Fruit fly (Drosophila melanogaster) whole organism, embryonic: ENCODE results near the gene red.

ENCODE experiments used
- B-H1 ChIP-seq: fragments of 200-800 bp; sonication (Bioruptor generic); IDR thresholded peaks from 3 replicates; pipeline ENCODE4 v1.3.6; 2022; ENCODE audit warnings: missing biosample characterization, missing genetic modification characterization
- CG1024 ChIP-seq: fragments of 200-800 bp; sonication (Bioruptor generic); IDR thresholded peaks from 2 replicates; pipeline ENCODE4 v1.3.6; 2022; ENCODE audit warnings: missing biosample characterization, missing genetic modification characterization
- CG10431 ChIP-seq: fragments of 200-800 bp; sonication (Bioruptor generic); optimal IDR thresholded peaks from 3 replicates; lab custom pipeline; 2018; ENCODE audit warnings: missing biosample characterization, mild to moderate bottlenecking, missing genetic modification characterization
- CG11456 ChIP-seq: fragments of 200-800 bp; sonication (Bioruptor generic); IDR thresholded peaks from 3 replicates; pipeline ENCODE4 v1.3.6; 2022; ENCODE audit warnings: missing biosample characterization, missing genetic modification characterization
- CG13624 ChIP-seq: fragments of 200-800 bp; sonication (Bioruptor generic); optimal IDR thresholded peaks from 2 replicates; lab custom pipeline; 2016; ENCODE audit warnings: missing biosample characterization, missing genetic modification characterization
- CG17385 ChIP-seq: fragments of 200-800 bp; sonication (Bioruptor generic); optimal IDR thresholded peaks from 3 replicates; lab custom pipeline; 2018; ENCODE audit warnings: missing biosample characterization, mild to moderate bottlenecking, missing genetic modification characterization
- CG17829 ChIP-seq: fragments of 200-800 bp; optimal IDR thresholded peaks from 2 replicates; lab custom pipeline; 2019; ENCODE audit warnings: missing biosample characterization, mild to moderate bottlenecking, missing genetic modification characterization, moderate library complexity
- CG2120 ChIP-seq: fragments of 200-800 bp; sonication (Bioruptor generic); optimal IDR thresholded peaks from 3 replicates; lab custom pipeline; 2016; ENCODE audit warnings: missing biosample characterization, missing genetic modification characterization
- CG2199 ChIP-seq: fragments of 200-800 bp; sonication (Bioruptor generic); IDR thresholded peaks from 3 replicates; pipeline ENCODE4 v1.3.6; 2022; ENCODE audit warnings: missing biosample characterization, missing genetic modification characterization
- CG30403 ChIP-seq: fragments of 200-800 bp; sonication (Bioruptor generic); optimal IDR thresholded peaks from 3 replicates; lab custom pipeline; 2016; ENCODE audit warnings: missing biosample characterization, missing genetic modification characterization
- CG31388 ChIP-seq: fragments of 200-800 bp; sonication (Bioruptor generic); optimal IDR thresholded peaks from 2 replicates; lab custom pipeline; 2016; ENCODE audit warnings: missing biosample characterization, missing genetic modification characterization
- CG34376 ChIP-seq: fragments of 200-800 bp; sonication (Bioruptor generic); optimal IDR thresholded peaks from 2 replicates; lab custom pipeline; 2018; ENCODE audit warnings: missing biosample characterization, mild to moderate bottlenecking, missing genetic modification characterization
- CG34422 ChIP-seq: fragments of 200-800 bp; sonication (Bioruptor generic); IDR thresholded peaks from 3 replicates; pipeline ENCODE4 v1.3.6; 2022; ENCODE audit warnings: missing biosample characterization, missing genetic modification characterization
- CG3995 ChIP-seq: fragments of 200-800 bp; sonication (Bioruptor generic); optimal IDR thresholded peaks from 3 replicates; lab custom pipeline; 2016; ENCODE audit warnings: missing biosample characterization, missing genetic modification characterization
- CG6791 ChIP-seq: fragments of 200-800 bp; sonication (Bioruptor generic); IDR thresholded peaks from 3 replicates; pipeline ENCODE4 v1.3.6; 2022; ENCODE audit warnings: missing biosample characterization, missing genetic modification characterization; ENCODE audit not compliant: partially characterized antibody
- CG7372 ChIP-seq: fragments of 200-800 bp; sonication (Bioruptor generic); IDR thresholded peaks from 2 replicates; pipeline ENCODE4 v1.3.6; 2022; ENCODE audit warnings: missing biosample characterization, missing genetic modification characterization
- CG7963 ChIP-seq: fragments of 200-800 bp; sonication (Bioruptor generic); IDR thresholded peaks from 3 replicates; pipeline ENCODE4 v1.3.6; 2022; ENCODE audit warnings: missing biosample characterization, missing genetic modification characterization; ENCODE audit not compliant: partially characterized antibody
- CG8290 ChIP-seq, 3 experiments: fragments of 200-800 bp; sonication (Bioruptor generic); optimal IDR thresholded peaks; 2 replicates each; lab custom pipeline; 2016 to 2019; ENCODE audit warnings: missing biosample characterization in 3 of 3, missing genetic modification characterization in 3 of 3, mild to moderate bottlenecking in 2 of 3, moderate library complexity in 1 of 3
- Dbx ChIP-seq: fragments of 200-800 bp; sonication (Bioruptor generic); IDR thresholded peaks from 3 replicates; pipeline ENCODE4 v1.3.6; 2022; ENCODE audit warnings: missing biosample characterization, missing genetic modification characterization
- HLH4C ChIP-seq: fragments of 200-800 bp; sonication (Bioruptor generic); IDR thresholded peaks from 3 replicates; pipeline ENCODE4 v1.3.6; 2022; ENCODE audit warnings: missing biosample characterization, missing genetic modification characterization; ENCODE audit not compliant: partially characterized antibody
- MBD-R2 ChIP-seq: fragments of 200-800 bp; sonication (Bioruptor generic); IDR thresholded peaks from 2 replicates; pipeline ENCODE4 v1.3.6; 2022; ENCODE audit warnings: missing biosample characterization, missing genetic modification characterization
- MESR4 ChIP-seq: fragments of 200-800 bp; sonication (Bioruptor generic); optimal IDR thresholded peaks from 2 replicates; lab custom pipeline; 2018; ENCODE audit warnings: missing biosample characterization, mild to moderate bottlenecking, missing genetic modification characterization, moderate library complexity
- Opbp ChIP-seq: fragments of 200-800 bp; sonication (Bioruptor generic); IDR thresholded peaks from 3 replicates; pipeline ENCODE4 v1.3.6; 2022; ENCODE audit warnings: missing biosample characterization, missing genetic modification characterization; ENCODE audit not compliant: partially characterized antibody
- YL-1 ChIP-seq: fragments of 200-800 bp; sonication (Bioruptor generic); optimal IDR thresholded peaks from 3 replicates; lab custom pipeline; 2017; ENCODE audit warnings: missing biosample characterization, mild to moderate bottlenecking, missing genetic modification characterization
- br ChIP-seq: fragments of >200 bp; optimal IDR thresholded peaks from 2 replicates; lab custom pipeline; 2017
- chinmo ChIP-seq: fragments of 200-800 bp; sonication (Bioruptor generic); IDR thresholded peaks from 4 replicates; pipeline ENCODE4 v1.3.6; 2022; ENCODE audit warnings: missing biosample characterization, missing genetic modification characterization; ENCODE audit not compliant: partially characterized antibody
- crol ChIP-seq: fragments of 200-800 bp; sonication (Bioruptor generic); IDR thresholded peaks from 2 replicates; pipeline ENCODE4 v1.3.6; 2022; ENCODE audit warnings: missing biosample characterization, missing genetic modification characterization
- ewg ChIP-seq: fragments of 200-800 bp; sonication (Bioruptor generic); optimal IDR thresholded peaks from 3 replicates; lab custom pipeline; 2017; ENCODE audit warnings: mild to moderate bottlenecking, missing biosample characterization, missing genetic modification reagents, missing genetic modification characterization
- jigr1 ChIP-seq: fragments of 200-800 bp; sonication (Bioruptor generic); IDR thresholded peaks from 3 replicates; pipeline ENCODE4 v1.3.6; 2022; ENCODE audit warnings: missing biosample characterization, missing genetic modification characterization
- kah ChIP-seq: fragments of 200-800 bp; sonication (Bioruptor generic); optimal IDR thresholded peaks from 2 replicates; lab custom pipeline; 2018; ENCODE audit warnings: missing biosample characterization, mild to moderate bottlenecking, missing genetic modification characterization
- kay ChIP-seq: fragments of 200-800 bp; sonication (Bioruptor generic); optimal IDR thresholded peaks from 2 replicates; lab custom pipeline; 2016; ENCODE audit warnings: missing biosample characterization, missing genetic modification characterization
- knrl ChIP-seq: fragments of 200-800 bp; sonication (Bioruptor generic); IDR thresholded peaks from 3 replicates; pipeline ENCODE4 v1.3.6; 2022; ENCODE audit warnings: missing biosample characterization, missing genetic modification characterization; ENCODE audit not compliant: partially characterized antibody
- lilli ChIP-seq: fragments of 200-800 bp; sonication (Bioruptor generic); optimal IDR thresholded peaks from 3 replicates; lab custom pipeline; 2016; ENCODE audit warnings: missing biosample characterization, missing genetic modification characterization
- lmd ChIP-seq: fragments of 200-800 bp; sonication (Bioruptor generic); IDR thresholded peaks from 2 replicates; pipeline ENCODE4 v1.3.6; 2022; ENCODE audit warnings: missing biosample characterization, missing genetic modification characterization
- nau ChIP-seq: fragments of 200-800 bp; sonication (Bioruptor generic); optimal IDR thresholded peaks from 3 replicates; lab custom pipeline; 2017; ENCODE audit warnings: missing biosample characterization, mild to moderate bottlenecking, missing genetic modification characterization, missing genetic modification reagents
- nom ChIP-seq: fragments of 200-800 bp; sonication (Bioruptor generic); optimal IDR thresholded peaks from 2 replicates; lab custom pipeline; 2017; ENCODE audit warnings: missing biosample characterization, missing genetic modification characterization, mild to moderate bottlenecking, moderate library complexity, missing genetic modification reagents
- phol ChIP-seq: fragments of 200-800 bp; sonication (Bioruptor generic); optimal IDR thresholded peaks from 3 replicates; lab custom pipeline; 2018; ENCODE audit warnings: missing biosample characterization, mild to moderate bottlenecking, missing genetic modification characterization, moderate library complexity
- salm ChIP-seq: fragments of 200-800 bp; sonication (Bioruptor generic); optimal IDR thresholded peaks from 2 replicates; lab custom pipeline; 2018; ENCODE audit warnings: missing biosample characterization, mild to moderate bottlenecking, missing genetic modification characterization
- sens ChIP-seq: fragments of 200-800 bp; sonication (Bioruptor generic); peaks from one replicate; lab custom pipeline; 2016; ENCODE audit warnings: missing biosample characterization, missing genetic modification characterization
- sisA ChIP-seq: fragments of 200-800 bp; sonication (Bioruptor generic); IDR thresholded peaks from 2 replicates; pipeline ENCODE4 v1.3.6; 2022; ENCODE audit warnings: missing biosample characterization, missing genetic modification characterization
- sna ChIP-seq: fragments of 200-800 bp; sonication (Bioruptor generic); IDR thresholded peaks from 2 replicates; pipeline ENCODE4 v1.3.6; 2022; ENCODE audit warnings: missing biosample characterization, missing genetic modification characterization; ENCODE audit not compliant: partially characterized antibody
- sqz ChIP-seq: fragments of 200-800 bp; sonication (Bioruptor generic); optimal IDR thresholded peaks from 3 replicates; lab custom pipeline; 2018; ENCODE audit warnings: missing biosample characterization, mild to moderate bottlenecking, missing genetic modification characterization
- stwl ChIP-seq: fragments of 200-800 bp; sonication (Bioruptor generic); optimal IDR thresholded peaks from 3 replicates; lab custom pipeline; 2018; ENCODE audit warnings: missing biosample characterization, mild to moderate bottlenecking, missing genetic modification characterization, moderate library complexity
- tll ChIP-seq, 2 experiments: fragments of 200-800 bp in 1 of 2; fragments of >200 bp in 1 of 2; sonication (Bioruptor generic) in 1 of 2; optimal IDR thresholded peaks; 2 replicates each; lab custom pipeline; 2017 to 2019; ENCODE audit warnings: missing biosample characterization in 2 of 2, missing genetic modification characterization in 2 of 2, mild to moderate bottlenecking in 1 of 2, moderate library complexity in 1 of 2
- usp ChIP-seq: fragments of >200 bp; optimal IDR thresholded peaks from 2 replicates; lab custom pipeline; 2017; ENCODE audit warnings: missing biosample characterization, missing genetic modification characterization
- zen ChIP-seq: fragments of 200-800 bp; sonication (Bioruptor generic); optimal IDR thresholded peaks from 3 replicates; lab custom pipeline; 2018; ENCODE audit warnings: missing biosample characterization, mild to moderate bottlenecking, missing genetic modification characterization, moderate library complexity

The red gene

dm6 chr3R:14311027-14311426 lies 22.2 kb downstream of the red start (continued):
- TF ChIP-seq jigr1 (GFP tag; lab: Robert Waterston, UW), result no peak
- no peak for TF ChIP-seq CG34376 (GFP tag; lab: Kevin White, UChicago)
- 0 out of 2 replicates have a peak, but pooled peaks have one; percentile 13 for TF ChIP-seq CG7372 (GFP tag; lab: Robert Waterston, UW)
- no peak for TF ChIP-seq nau (GFP tag; lab: Kevin White, UChicago)
- no peak for TF ChIP-seq Dbx (GFP tag; lab: Robert Waterston, UW)
- no peak for TF ChIP-seq kay (GFP tag; lab: Kevin White, UChicago)
- no peak for TF ChIP-seq ewg (GFP tag; lab: Kevin White, UChicago)
- no peak for TF ChIP-seq br
- peak; percentile 60; the same call in 1 of the 3 replicates for TF ChIP-seq CG34422 (GFP tag; lab: Robert Waterston, UW)
- no peak for TF ChIP-seq HLH4C (GFP tag; lab: Robert Waterston, UW)
- peak; percentile 37; the same call in 1 of the 3 replicates for TF ChIP-seq B-H1
- TF ChIP-seq CG1024 (GFP tag; lab: Robert Waterston, UW), result no peak
- no peak for TF ChIP-seq kah (GFP tag; lab: Kevin White, UChicago)
- TF ChIP-seq, all 482 proteins: peak for 68

dm6 chr3R:14314554-14314953 lies 25.7 kb downstream of the red start, which contains the start of gene Crz:
Gene Crz (plus strand): TSS chr3R:14314854.
- TF ChIP-seq CG7963 (GFP tag; lab: Robert Waterston, UW) (no peak), knrl (GFP tag; lab: Robert Waterston, UW) (0 out of 3 replicates have a peak, but pooled peaks have one; percentile 8), CG3995 (GFP tag; lab: Kevin White, UChicago) (no peak), CG6791 (GFP tag; lab: Robert Waterston, UW) (peak; percentile 24; the same call in 1 of the 3 replicates)

DNA sequence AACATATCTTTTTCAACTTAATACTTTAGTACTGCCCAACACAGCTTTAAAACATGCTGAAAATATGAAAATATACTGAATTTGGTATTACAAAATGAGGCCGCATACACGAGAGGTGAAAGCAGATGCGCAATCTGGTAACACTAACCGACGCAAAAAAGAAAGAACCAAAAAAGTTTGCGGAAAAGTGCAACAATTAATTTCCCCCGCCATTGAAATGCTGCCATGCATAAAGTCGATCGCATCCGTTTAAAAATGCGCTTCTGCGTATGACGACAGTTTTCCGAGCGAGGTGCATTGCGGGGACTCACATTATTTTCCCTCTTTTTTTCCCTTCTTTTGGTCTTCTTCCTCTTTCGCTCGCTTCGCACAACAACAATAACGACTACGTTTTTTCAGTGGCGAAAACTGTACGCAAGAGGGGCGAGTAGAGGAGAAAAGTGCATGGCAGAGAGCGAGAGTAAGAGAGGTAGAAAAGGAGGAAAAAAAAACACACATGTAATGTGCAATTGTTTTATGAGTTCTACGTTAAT lies 27.1 kb downstream of the red start, which contains the start of gene Set8:
TSS of gene Set8 (plus strand) at position 127 of the 533 bp plus-strand sequence.
- TF ChIP-seq sens (GFP tag; lab: Kevin White, UChicago) (peak; percentile 74), salm (no peak), MBD-R2 (peak; percentile 43), sna (GFP tag; lab: Robert Waterston, UW) (peak; percentile 31; the same call in 1 of the 2 replicates), CG17829 (peak; percentile 5), phol (tag; lab: Kevin White, UChicago) (peak; percentile 54), MESR4 (GFP tag; lab: Kevin White, UChicago) (peak; percentile 93), CG31388 (GFP tag; lab: Kevin White, UChicago) (no peak), CG10431 (peak; percentile 99), sqz (peak; percentile 95), nom (GFP tag; lab: Kevin White, UChicago) (peak; percentile 82), tll (GFP tag; optimal IDR thresholded peaks at IDR 0.05; lab: Kevin White, UChicago) (no peak), CG17385 (GFP tag; lab: Kevin White, UChicago) (peak; percentile 94), CG30403 (GFP tag; lab: Kevin White, UChicago) (peak; percentile 1), CG2120 (GFP tag; lab: Kevin White, UChicago) (peak; percentile 25), crol (GFP tag; lab: Robert Waterston, UW) (peak; percentile 97), CG11456 (GFP tag; lab: Robert Waterston, UW) (no peak), sisA (no peak), Opbp (0 out of 3 replicates have a peak, but pooled peaks have one; percentile 44), CG8290 (GFP tag; optimal IDR thresholded peaks at IDR 0.05; lab: Kevin White, UChicago) (peak; percentile 19), CG8290 (tag; optimal IDR thresholded peaks at IDR 0.05; lab: Kevin White, UChicago) (no peak), usp (no peak), zen (tag; lab: Kevin White, UChicago) (peak; percentile 40), YL-1 (GFP tag; lab: Kevin White, UChicago) (peak; percentile 87), lilli (GFP tag; lab: Kevin White, UChicago) (no peak), stwl (tag; lab: Kevin White, UChicago) (peak; percentile 99), chinmo (peak; percentile 78; the same call in 1 of the 4 replicates), CG2199 (GFP tag; lab: Robert Waterston, UW) (no peak), lmd (no peak), CG13624 (GFP tag; lab: Kevin White, UChicago) (peak; percentile 0)
